Fruit fly (Drosophila melanogaster) whole organism, adult: ENCODE results near the gene CG14860.

Experiments
- CG11617 ChIP-seq: fragments of 200-800 bp; sonication (Bioruptor generic); optimal IDR thresholded peaks from 2 replicates; lab custom pipeline; 2017; ENCODE audit warnings: mild to moderate bottlenecking, missing biosample characterization, missing genetic modification reagents, missing genetic modification characterization
- CG5204 ChIP-seq: fragments of 200-800 bp; sonication (Bioruptor generic); optimal IDR thresholded peaks from 2 replicates; lab custom pipeline; 2016; ENCODE audit warnings: missing biosample characterization, missing genetic modification characterization
- CG7101 ChIP-seq: fragments of 200-800 bp; sonication (Bioruptor generic); optimal IDR thresholded peaks from 2 replicates; lab custom pipeline; 2018; ENCODE audit warnings: missing biosample characterization, mild to moderate bottlenecking, missing genetic modification characterization, moderate library complexity
- bab1 ChIP-seq: fragments of 200-800 bp; sonication (Bioruptor generic); optimal IDR thresholded peaks from 3 replicates; lab custom pipeline; 2019; ENCODE audit warnings: missing biosample characterization, mild to moderate bottlenecking, missing genetic modification characterization, moderate library complexity
- kay ChIP-seq: fragments of 200-800 bp; sonication (Bioruptor generic); peaks from one replicate; lab custom pipeline; 2016; ENCODE audit warnings: missing biosample characterization, missing genetic modification characterization, borderline replicate concordance
- tj ChIP-seq: fragments of 200-800 bp; sonication (Bioruptor generic); optimal IDR thresholded peaks from 3 replicates; lab custom pipeline; 2017; ENCODE audit warnings: missing biosample characterization, mild to moderate bottlenecking, missing genetic modification characterization, moderate library complexity
- toe ChIP-seq: fragments of 200-800 bp; sonication (Bioruptor generic); optimal IDR thresholded peaks from 2 replicates; lab custom pipeline; 2016; ENCODE audit warnings: missing biosample characterization, missing genetic modification characterization

DNA sequence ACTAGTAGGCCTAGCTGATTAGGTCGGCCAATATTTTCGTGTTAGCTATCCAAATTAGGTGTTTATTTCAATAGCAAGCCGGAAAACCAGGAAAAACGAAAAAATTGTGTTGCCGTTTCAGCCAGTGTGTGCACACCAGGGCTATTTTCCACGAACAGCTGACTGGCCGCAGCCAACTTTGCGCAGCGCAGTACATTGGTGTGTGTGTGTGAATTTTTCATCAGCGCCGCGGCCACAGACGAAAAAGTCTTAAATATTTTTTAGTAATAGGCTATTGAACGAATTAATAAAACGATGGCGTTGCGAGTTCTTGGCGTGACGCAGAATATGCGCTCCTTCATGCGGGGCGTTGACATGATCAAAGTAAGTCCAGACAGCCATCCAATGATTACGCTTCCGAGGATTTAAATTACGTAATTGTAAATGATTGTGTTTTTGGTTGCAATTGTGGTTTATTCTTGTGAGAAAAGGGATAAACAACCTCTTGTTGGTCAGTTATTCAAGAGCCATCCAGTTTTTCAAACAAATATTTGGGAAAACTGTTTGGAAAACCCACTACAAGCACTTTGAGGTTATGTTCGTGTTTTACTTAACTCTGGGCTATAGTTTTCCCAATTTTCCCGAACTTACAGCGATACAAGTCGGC is 4.4 kb upstream of the CG14860 start, which contains the start of the genes CycC and UQCR-C1:
- TF ChIP-seq kay (GFP tag; lab: Kevin White, UChicago), result no peak
- no peak for TF ChIP-seq tj (GFP tag; lab: Kevin White, UChicago)
- peak; percentile 70 for TF ChIP-seq bab1
- TF ChIP-seq CG11617, result no peak
- peak; percentile 19 for TF ChIP-seq CG7101 (tag; lab: Kevin White, UChicago)
- TF ChIP-seq CG5204 (GFP tag; lab: Kevin White, UChicago), result no peak
- no peak for TF ChIP-seq toe (GFP tag; lab: Kevin White, UChicago)
